Worm (Caenorhabditis elegans) whole organism, L1 larva: ENCODE results near the gene far-5.

Experiments used
- ces-1 ChIP-seq: fragments of 150-350 bp; optimal IDR thresholded peaks from 2 replicates; lab custom pipeline; 2014; ENCODE audit warnings: missing biosample characterization, missing genetic modification reagents, missing genetic modification characterization
- fkh-10 ChIP-seq: sonication (generic microtip); optimal IDR thresholded peaks from 2 replicates; lab custom pipeline; 2017; ENCODE audit warnings: missing biosample characterization, missing genetic modification reagents, missing genetic modification characterization
- lin-13 ChIP-seq: fragments of 150-350 bp; optimal IDR thresholded peaks from 2 replicates; lab custom pipeline; 2014; ENCODE audit warnings: missing biosample characterization, missing genetic modification reagents, missing genetic modification characterization
- lin-39 ChIP-seq: fragments of 150-350 bp; optimal IDR thresholded peaks from 2 replicates; lab custom pipeline; 2014; ENCODE audit warnings: missing biosample characterization, missing genetic modification reagents, missing genetic modification characterization
- nhr-71 ChIP-seq: sonication (generic microtip); optimal IDR thresholded peaks from 2 replicates; lab custom pipeline; 2016; ENCODE audit warnings: mild to moderate bottlenecking, missing genetic modification characterization, moderate library complexity, missing compliant biosample characterization
- nhr-90 ChIP-seq: sonication (generic microtip); optimal IDR thresholded peaks from 2 replicates; lab custom pipeline; 2016; ENCODE audit warnings: mild to moderate bottlenecking, missing genetic modification characterization, missing compliant biosample characterization; ENCODE audit not compliant: poor library complexity
- pqm-1 ChIP-seq: sonication (generic microtip); optimal IDR thresholded peaks from 3 replicates; lab custom pipeline; 2017; ENCODE audit warnings: missing biosample characterization, missing genetic modification characterization
- skn-1 ChIP-seq: fragments of 150-350 bp; optimal IDR thresholded peaks from 2 replicates; lab custom pipeline; 2014; ENCODE audit warnings: missing biosample characterization, missing genetic modification characterization

ce11 chrV:12964076-12964475 is 31.3 kb upstream of the far-5 start, which contains the start of gene srd-35:
- TF ChIP-seq ces-1 (GFP tag; lab: Kevin White, UChicago) = no peak
- TF ChIP-seq nhr-90 (tag; lab: Kevin White, UChicago) = no peak
- no peak for TF ChIP-seq fkh-10 (GFP tag; lab: Kevin White, UChicago)
- TF ChIP-seq skn-1 (tag; lab: Kevin White, UChicago) = no peak
- TF ChIP-seq pqm-1 (tag; lab: Kevin White, UChicago) = no peak
- no peak for TF ChIP-seq lin-39 (tag; lab: Kevin White, UChicago)
- no peak for TF ChIP-seq lin-13
- TF ChIP-seq nhr-71 (tag; lab: Kevin White, UChicago) = no peak
